Worm (Caenorhabditis elegans) whole organism, midembryonic: Measurements from ENCODE around the gene pkg-2.

Experiments used
- flt-1 ChIP-seq: fragments of 200-800 bp; sonication (Bioruptor generic); IDR thresholded peaks from 2 replicates; pipeline ENCODE4 v1.3.6; 2022; ENCODE audit warnings: missing genetic modification characterization, missing compliant biosample characterization
- tab-1 ChIP-seq: fragments of 200-800 bp; sonication (Bioruptor generic); IDR thresholded peaks from 2 replicates; pipeline ENCODE4 v1.3.6; 2022; ENCODE audit warnings: missing genetic modification characterization, missing compliant biosample characterization
- ztf-23 ChIP-seq: fragments of 200-800 bp; sonication (Bioruptor generic); IDR thresholded peaks from 2 replicates; pipeline ENCODE4 v1.3.6; 2022; ENCODE audit warnings: missing genetic modification reagents, missing genetic modification characterization, missing compliant biosample characterization
- ztf-29 ChIP-seq: fragments of 200-800 bp; sonication (Bioruptor generic); IDR thresholded peaks from 2 replicates; pipeline ENCODE4 v1.3.6; 2022; ENCODE audit warnings: missing genetic modification reagents, missing genetic modification characterization, missing compliant biosample characterization

- TF ChIP-seq ztf-23 (GFP tag; lab: Robert Waterston, UW) (no peak), ztf-29 (no peak), tab-1 (GFP tag; lab: Robert Waterston, UW) (no peak), flt-1 (GFP tag; lab: Robert Waterston, UW) (no peak)
Observed at ce11 chrIV:8571138-8571537, 50.4 kb downstream of the pkg-2 start, which contains the start of gene Y59H11AM.1.
